Fruit fly (Drosophila melanogaster): ENCODE results near the gene Ppi1.

DNA sequence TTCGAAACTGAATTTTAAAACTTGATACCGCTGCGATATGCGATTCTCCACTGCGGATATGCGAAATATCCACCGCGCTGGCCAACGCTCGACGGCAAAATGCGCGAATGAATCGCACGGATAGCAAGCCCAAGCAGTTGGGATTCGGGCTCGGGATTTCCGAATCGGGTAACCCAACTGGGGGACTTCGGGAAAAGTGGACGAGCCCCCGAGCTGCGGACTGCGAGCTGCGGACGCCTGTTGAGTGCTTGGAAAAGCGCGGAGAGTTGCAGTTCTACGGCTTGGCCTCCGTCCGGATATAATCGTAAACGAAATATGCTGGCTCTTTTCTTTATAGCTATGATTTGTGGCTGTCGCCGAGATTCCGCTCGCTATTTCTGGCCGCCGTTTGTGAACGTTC lies 20.6 kb upstream of the Ppi1 start, which contains the start of gene AdoR:
- no peak for TF ChIP-seq CG8478 (optimal IDR thresholded peaks at IDR 0.05)
- no peak for TF ChIP-seq CTCF (optimal IDR thresholded peaks at IDR 0.05)

All from S2 (cell line).